Fruit fly (Drosophila melanogaster): ENCODE measurements around the gene CG7974.

dm6 chr3L:1676222-1676621 lies 11.3 kb downstream of the CG7974 start:
- TF ChIP-seq psq (optimal IDR thresholded peaks at IDR 0.05) (no peak), Myc (optimal IDR thresholded peaks at IDR 0.05) (no peak), Sin3A (optimal IDR thresholded peaks at IDR 0.05) (no peak), insv (optimal IDR thresholded peaks at IDR 0.05) (no peak)
